Worm (Caenorhabditis elegans): ENCODE results near the gene scc-2.

Gene scc-2

DNA sequence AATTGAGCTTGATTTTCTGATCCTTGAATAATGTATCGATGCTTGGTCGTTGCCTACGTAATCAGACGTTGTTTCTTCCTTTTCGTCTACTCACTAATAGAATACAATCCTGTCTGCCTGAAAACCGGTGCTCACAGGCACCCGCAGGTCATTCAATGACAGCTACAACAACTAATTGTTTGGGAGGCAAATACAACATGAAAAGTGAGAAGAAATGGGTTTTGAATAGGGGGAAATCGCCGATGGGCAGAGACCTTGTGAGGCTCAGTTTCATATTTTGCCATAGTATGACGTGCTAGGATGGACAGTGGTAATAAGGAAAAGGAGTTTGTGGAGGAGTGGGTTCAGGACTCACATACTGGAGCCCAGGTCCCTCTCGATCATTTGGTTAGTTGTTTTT lies 66.8 kb downstream of the scc-2 start, which contains the start of gene chs-2:
Gene chs-2, plus strand, starts transcription at position 301 of the 400 bp plus-strand sequence.
- TF ChIP-seq B0310.2 (tag; optimal IDR thresholded peaks at IDR 0.05) (no peak), hmbx-1 (tag; optimal IDR thresholded peaks at IDR 0.05) (no peak), pes-1 (GFP tag; IDR thresholded peaks at IDR 0.05) (no peak), hmg-4 (GFP tag; optimal IDR thresholded peaks at IDR 0.05) (no peak), ama-1 (optimal IDR thresholded peaks at IDR 0.05) (no peak), ets-7 (tag; optimal IDR thresholded peaks at IDR 0.05) (no peak), ceh-36 (tag; optimal IDR thresholded peaks at IDR 0.05) (no peak), tbx-11 (GFP tag; IDR thresholded peaks at IDR 0.05) (no peak), tbx-37 (GFP tag; conservative IDR thresholded peaks at IDR 0.05) (no peak), aly-1 (tag; optimal IDR thresholded peaks at IDR 0.05) (no peak), flt-1 (GFP tag; IDR thresholded peaks at IDR 0.05) (no peak), F13C5.2 (tag; optimal IDR thresholded peaks at IDR 0.05) (no peak)

ce11 chrII:194458-194857 lies 69.0 kb downstream of the scc-2 start, which contains the start of gene abu-11:
abu-11 (minus strand) TSS chrII:194558.
- TF ChIP-seq tbx-11 (GFP tag; IDR thresholded peaks at IDR 0.05) (no peak), hnd-1 (tag; optimal IDR thresholded peaks at IDR 0.05) (no peak), tra-4 (tag; optimal IDR thresholded peaks at IDR 0.05) (no peak), pes-1 (GFP tag; IDR thresholded peaks at IDR 0.05) (no peak), ama-1 (optimal IDR thresholded peaks at IDR 0.05) (no peak), F13C5.2 (tag; optimal IDR thresholded peaks at IDR 0.05) (no peak), ceh-13 (GFP tag; optimal IDR thresholded peaks at IDR 0.05) (no peak), hmg-4 (GFP tag; optimal IDR thresholded peaks at IDR 0.05) (no peak)

DNA sequence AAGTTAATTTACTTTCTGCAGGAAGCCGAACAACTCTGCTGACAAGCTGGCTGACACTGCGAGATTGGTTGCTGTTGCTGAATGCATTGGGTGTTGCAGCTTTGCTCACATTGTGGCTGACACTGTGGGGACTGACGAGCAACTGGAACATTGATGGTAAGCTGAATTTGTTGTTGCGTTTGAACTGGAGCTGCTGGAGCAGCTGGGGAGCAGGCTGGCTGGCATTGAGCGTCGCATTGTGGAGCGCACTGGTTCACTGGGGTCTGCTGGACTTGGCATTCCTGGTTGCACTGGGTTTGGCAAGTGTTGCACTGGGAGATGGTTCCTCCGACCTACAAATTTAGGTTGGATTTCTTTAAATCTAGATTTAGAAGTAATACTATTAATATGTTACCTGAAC lies 70.9 kb downstream of the scc-2 start:
- no peak for TF ChIP-seq tra-4 (tag; optimal IDR thresholded peaks at IDR 0.05)
- no peak for TF ChIP-seq F13C5.2 (tag; optimal IDR thresholded peaks at IDR 0.05)
- no peak for TF ChIP-seq ceh-13 (GFP tag; optimal IDR thresholded peaks at IDR 0.05)
- TF ChIP-seq hmbx-1 (tag; optimal IDR thresholded peaks at IDR 0.05): no peak
- no peak for TF ChIP-seq B0310.2 (tag; optimal IDR thresholded peaks at IDR 0.05)
- no peak for TF ChIP-seq aly-1 (tag; optimal IDR thresholded peaks at IDR 0.05)
- TF ChIP-seq ceh-36 (tag; optimal IDR thresholded peaks at IDR 0.05): no peak
- no peak for TF ChIP-seq flt-1 (GFP tag; IDR thresholded peaks at IDR 0.05)

Data from whole organism, early embryonic.